Worm (Caenorhabditis elegans): ENCODE measurements around the gene ymel-1.
A peak's percentile ranks its signal among the peaks of the same experiment; 100 is the strongest.

DNA sequence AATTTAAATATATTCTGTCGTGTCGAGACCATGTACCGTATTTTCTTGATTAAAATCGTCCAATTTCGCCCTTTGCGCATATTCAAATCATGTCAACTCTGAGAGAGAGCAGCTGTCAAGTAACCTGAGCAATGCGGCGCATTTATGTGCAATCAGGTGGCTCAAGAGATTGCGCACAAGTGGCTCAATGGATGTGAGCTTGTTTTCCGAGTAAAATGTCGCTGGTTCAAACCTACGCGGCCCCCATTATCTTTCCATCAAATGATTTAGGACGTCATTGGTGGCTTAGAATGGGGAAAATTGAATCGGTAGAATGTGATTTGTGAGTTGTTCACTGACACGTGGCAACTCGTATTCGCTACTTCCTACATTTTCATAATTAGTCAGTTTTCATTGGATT lies 16.2 kb downstream of the ymel-1 start:
- TF ChIP-seq pax-1 (tag; optimal IDR thresholded peaks at IDR 0.05) (no peak), unc-86 (tag; optimal IDR thresholded peaks at IDR 0.05) (no peak), nhr-11 (tag; optimal IDR thresholded peaks at IDR 0.05) (no peak), pha-4 (tag; optimal IDR thresholded peaks at IDR 0.05) (no peak), ceh-9 (tag; optimal IDR thresholded peaks at IDR 0.05) (no peak), hlh-13 (GFP tag; optimal IDR thresholded peaks at IDR 0.05) (no peak), lin-11 (tag; optimal IDR thresholded peaks at IDR 0.05) (peak; percentile 34), ceh-18 (tag; optimal IDR thresholded peaks at IDR 0.05) (peak; percentile 47), fkh-10 (GFP tag; optimal IDR thresholded peaks at IDR 0.05) (no peak), K02D7.2 (tag; optimal IDR thresholded peaks at IDR 0.05) (peak; percentile 26), tbx-2 (tag; optimal IDR thresholded peaks at IDR 0.05) (peak; percentile 73)

All from whole organism, late embryonic.